Worm (Caenorhabditis elegans) whole organism, L3 larva: ENCODE data around the gene micu-1.

ENCODE experiments used
- R02D3.7 ChIP-seq: fragments of 150-350 bp; optimal IDR thresholded peaks from 2 replicates; lab custom pipeline; 2014; ENCODE audit warnings: missing biosample characterization, missing genetic modification characterization
- ZK546.5 ChIP-seq: sonication (generic microtip); optimal IDR thresholded peaks from 2 replicates; lab custom pipeline; 2017; ENCODE audit warnings: missing biosample characterization, missing genetic modification characterization
- ama-1 ChIP-seq: fragments of 150-350 bp; optimal IDR thresholded peaks from 2 replicates; lab custom pipeline; 2018
- ceh-28 ChIP-seq: fragments of 150-350 bp; optimal IDR thresholded peaks from 2 replicates; lab custom pipeline; 2014; ENCODE audit warnings: missing biosample characterization, missing genetic modification reagents, missing genetic modification characterization
- ceh-9 ChIP-seq: sonication (generic microtip); optimal IDR thresholded peaks from 2 replicates; lab custom pipeline; 2018; ENCODE audit warnings: missing biosample characterization, missing genetic modification characterization
- daf-12 ChIP-seq: fragments of 150-350 bp; optimal IDR thresholded peaks from 2 replicates; lab custom pipeline; 2014; ENCODE audit warnings: missing biosample characterization, missing genetic modification reagents, missing genetic modification characterization
- egl-27 ChIP-seq: sonication (generic microtip); optimal IDR thresholded peaks from 4 replicates; lab custom pipeline; 2017; ENCODE audit warnings: missing biosample characterization, missing genetic modification reagents, missing genetic modification characterization
- egl-5 ChIP-seq: fragments of 150-350 bp; optimal IDR thresholded peaks from 2 replicates; lab custom pipeline; 2017; ENCODE audit warnings: missing biosample characterization, missing genetic modification reagents, missing genetic modification characterization, inconsistent platforms
- elt-1 ChIP-seq: fragments of 150-350 bp; optimal IDR thresholded peaks from 2 replicates; lab custom pipeline; 2014; ENCODE audit warnings: missing biosample characterization, missing genetic modification characterization
- elt-2 ChIP-seq: sonication (generic microtip); optimal IDR thresholded peaks from 2 replicates; lab custom pipeline; 2016; ENCODE audit warnings: missing genetic modification reagents, mild to moderate bottlenecking, missing genetic modification characterization, missing compliant biosample characterization
- fkh-10 ChIP-seq: sonication (generic microtip); optimal IDR thresholded peaks from 2 replicates; lab custom pipeline; 2017; ENCODE audit warnings: missing biosample characterization, missing genetic modification reagents, missing genetic modification characterization
- fkh-2 ChIP-seq: fragments of 150-350 bp; optimal IDR thresholded peaks from 2 replicates; lab custom pipeline; 2014; ENCODE audit warnings: missing biosample characterization, missing genetic modification reagents, missing genetic modification characterization
- fos-1 ChIP-seq: fragments of 150-350 bp; optimal IDR thresholded peaks from 2 replicates; lab custom pipeline; 2014; ENCODE audit warnings: missing biosample characterization, missing genetic modification characterization
- hmg-11 ChIP-seq: sonication (generic microtip); optimal IDR thresholded peaks from 2 replicates; lab custom pipeline; 2016; ENCODE audit warnings: missing genetic modification characterization, missing compliant biosample characterization
- jun-1 ChIP-seq: fragments of 150-350 bp; optimal IDR thresholded peaks from 2 replicates; lab custom pipeline; 2014; ENCODE audit warnings: missing biosample characterization, missing genetic modification reagents, missing genetic modification characterization
- lin-15B ChIP-seq: fragments of 150-350 bp; optimal IDR thresholded peaks from 2 replicates; lab custom pipeline; 2014; ENCODE audit warnings: missing biosample characterization, missing genetic modification characterization
- lin-39 ChIP-seq: fragments of 150-350 bp; optimal IDR thresholded peaks from 2 replicates; lab custom pipeline; 2018; ENCODE audit warnings: missing biosample characterization, missing genetic modification reagents, missing genetic modification characterization
- mdl-1 ChIP-seq: fragments of 150-350 bp; optimal IDR thresholded peaks from 2 replicates; lab custom pipeline; 2014; ENCODE audit warnings: missing biosample characterization, missing genetic modification characterization
- mml-1 ChIP-seq: fragments of 150-350 bp; sonication (generic microtip); optimal IDR thresholded peaks from 3 replicates; lab custom pipeline; 2014; ENCODE audit warnings: missing biosample characterization, missing genetic modification characterization
- nfya-1 ChIP-seq: sonication (generic microtip); optimal IDR thresholded peaks from 2 replicates; lab custom pipeline; 2017; ENCODE audit warnings: missing genetic modification characterization, mild to moderate bottlenecking, missing compliant biosample characterization, antibody characterized with exemption, moderate library complexity; ENCODE audit not compliant: insufficient read depth
- nhr-11 ChIP-seq: fragments of 150-350 bp; optimal IDR thresholded peaks from 2 replicates; lab custom pipeline; 2014; ENCODE audit warnings: missing biosample characterization, missing genetic modification characterization
- nhr-12 ChIP-seq: fragments of 150-350 bp; optimal IDR thresholded peaks from 2 replicates; lab custom pipeline; 2014; ENCODE audit warnings: missing biosample characterization, missing genetic modification characterization
- nhr-23 ChIP-seq: fragments of 150-350 bp; optimal IDR thresholded peaks from 2 replicates; lab custom pipeline; 2014; ENCODE audit warnings: missing biosample characterization, missing genetic modification reagents, missing genetic modification characterization
- nhr-237 ChIP-seq: fragments of 150-350 bp; optimal IDR thresholded peaks from 2 replicates; lab custom pipeline; 2014; ENCODE audit warnings: missing biosample characterization, missing genetic modification characterization
- nhr-25 ChIP-seq: sonication (generic microtip); optimal IDR thresholded peaks from 2 replicates; lab custom pipeline; 2017; ENCODE audit warnings: missing biosample characterization, missing genetic modification characterization
- nhr-43 ChIP-seq: sonication (generic microtip); optimal IDR thresholded peaks from 2 replicates; lab custom pipeline; 2016; ENCODE audit warnings: mild to moderate bottlenecking, missing genetic modification characterization, missing compliant biosample characterization; ENCODE audit not compliant: poor library complexity, severe bottlenecking
- nhr-67 ChIP-seq: fragments of 150-350 bp; optimal IDR thresholded peaks from 2 replicates; lab custom pipeline; 2014; ENCODE audit warnings: missing biosample characterization, missing genetic modification characterization
- nhr-76 ChIP-seq: fragments of 150-350 bp; sonication (generic microtip); optimal IDR thresholded peaks from 5 replicates; lab custom pipeline; 2014; ENCODE audit warnings: missing biosample characterization, missing genetic modification characterization
- pha-4 ChIP-seq: fragments of 150-350 bp; optimal IDR thresholded peaks from 2 replicates; lab custom pipeline; 2014; ENCODE audit warnings: missing biosample characterization, missing genetic modification reagents, missing genetic modification characterization
- pqm-1 ChIP-seq: fragments of 150-350 bp; optimal IDR thresholded peaks from 2 replicates; lab custom pipeline; 2017; ENCODE audit warnings: missing biosample characterization, missing genetic modification characterization, inconsistent platforms
- sea-2 ChIP-seq: fragments of 150-350 bp; sonication (generic microtip); optimal IDR thresholded peaks from 4 replicates; lab custom pipeline; 2014; ENCODE audit warnings: missing biosample characterization, missing genetic modification reagents, missing genetic modification characterization
- skn-1 ChIP-seq: fragments of 150-350 bp; optimal IDR thresholded peaks from 2 replicates; lab custom pipeline; 2014; ENCODE audit warnings: missing biosample characterization, missing genetic modification characterization
- snpc-4 ChIP-seq: fragments of 150-350 bp; optimal IDR thresholded peaks from 2 replicates; lab custom pipeline; 2014; ENCODE audit warnings: missing biosample characterization, missing genetic modification characterization
- unc-39 ChIP-seq: sonication (generic microtip); optimal IDR thresholded peaks from 4 replicates; lab custom pipeline; 2017; ENCODE audit warnings: missing biosample characterization, missing genetic modification characterization
- ztf-11 ChIP-seq: fragments of 150-350 bp; optimal IDR thresholded peaks from 2 replicates; lab custom pipeline; 2014; ENCODE audit warnings: missing biosample characterization, missing genetic modification characterization
- ztf-4 ChIP-seq: fragments of 150-350 bp; optimal IDR thresholded peaks from 2 replicates; lab custom pipeline; 2014; ENCODE audit warnings: missing biosample characterization, missing genetic modification characterization

The micu-1 gene

DNA sequence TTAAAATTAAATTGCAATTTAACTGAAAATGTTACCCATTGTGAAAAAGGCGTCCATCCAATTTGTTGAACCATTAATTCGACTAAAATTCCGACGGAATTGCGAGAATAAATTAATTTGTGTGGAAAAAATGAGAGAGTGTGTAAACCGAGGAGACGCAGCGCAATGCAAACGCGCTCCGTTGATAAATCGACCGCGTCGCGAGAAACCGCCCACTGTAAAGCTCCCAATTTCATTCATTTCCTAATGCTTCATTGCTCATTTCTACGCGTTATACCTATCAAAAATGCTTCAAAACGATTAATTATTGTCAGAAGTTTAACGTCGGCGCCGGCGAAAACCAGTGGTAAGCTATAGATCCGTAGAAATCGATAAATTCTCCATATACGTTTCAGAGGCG is at the start of gene micu-1, which contains the start of gene Y67H2A.2:
TSS of gene micu-1 (plus strand) at position 181 of the 400 bp plus-strand sequence.
TSS of gene Y67H2A.2 (minus strand) at position 74 of the 400 bp plus-strand sequence.
- TF ChIP-seq daf-12 (tag; lab: Kevin White, UChicago) (no peak), nhr-23 (tag; lab: Kevin White, UChicago) (peak; percentile 61), nhr-25 (tag; lab: Kevin White, UChicago) (peak; percentile 60), sea-2 (GFP tag; lab: Kevin White, UChicago) (no peak), egl-27 (tag; lab: Kevin White, UChicago) (no peak), nhr-11 (no peak), snpc-4 (peak; percentile 58), nhr-67 (tag; lab: Kevin White, UChicago) (no peak), nhr-43 (tag; lab: Kevin White, UChicago) (no peak), elt-2 (tag; lab: Kevin White, UChicago) (peak; percentile 35), lin-39 (tag; lab: Kevin White, UChicago) (peak; percentile 69), R02D3.7 (tag; lab: Kevin White, UChicago) (peak; percentile 35), egl-5 (tag; lab: Kevin White, UChicago) (peak; percentile 68), pha-4 (peak; percentile 64), mdl-1 (tag; lab: Kevin White, UChicago) (no peak), fkh-10 (GFP tag; lab: Kevin White, UChicago) (peak; percentile 64), hmg-11 (peak; percentile 71), fos-1 (tag; lab: Kevin White, UChicago) (no peak), ceh-28 (tag; lab: Kevin White, UChicago) (peak; percentile 29), lin-15B (peak; percentile 90), pqm-1 (peak; percentile 20), nfya-1 (tag; lab: Kevin White, UChicago) (peak; percentile 80), ama-1 (peak; percentile 15)

DNA sequence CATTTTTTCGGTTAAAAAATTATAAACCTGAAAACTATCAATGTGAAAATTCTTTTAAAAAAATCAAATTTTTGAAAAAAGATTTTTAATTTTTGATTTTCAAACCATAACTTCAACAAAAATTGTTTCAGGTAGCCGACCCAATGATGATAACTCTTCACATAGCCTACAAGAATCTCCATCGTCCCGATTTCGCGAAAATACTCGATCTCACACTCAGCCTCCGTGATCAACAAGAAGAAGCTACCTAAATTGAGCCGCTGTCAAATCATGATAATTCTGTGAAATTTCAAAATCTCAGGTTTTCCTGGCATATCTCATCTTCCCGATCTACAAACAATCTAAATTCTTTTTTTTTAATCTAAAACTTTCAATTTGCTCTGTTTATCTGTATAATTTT is 47.5 kb upstream of the micu-1 start:
- TF ChIP-seq R02D3.7 (tag; lab: Kevin White, UChicago) (no peak), ama-1 (peak; percentile 33)

DNA sequence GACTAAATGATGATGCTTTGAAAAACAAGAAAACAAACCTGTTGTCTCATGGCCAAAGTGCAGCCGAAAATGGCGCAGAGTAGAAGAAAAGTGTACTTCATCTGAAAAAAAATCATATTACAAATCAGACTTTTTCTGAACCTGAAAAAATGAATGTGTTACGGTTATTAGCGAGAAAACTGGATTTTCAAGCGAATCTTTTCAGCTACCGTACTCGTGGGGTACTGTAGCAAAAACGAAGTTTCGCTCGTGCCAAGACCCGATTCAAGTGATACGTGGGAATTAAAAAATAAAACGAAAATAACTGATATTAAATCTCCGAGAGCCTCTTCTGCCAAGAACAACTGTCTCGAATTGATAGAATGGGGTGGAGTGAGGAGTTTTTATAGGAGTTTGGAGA is 45.5 kb upstream of the micu-1 start, which contains the start of gene ttr-51:
TSS of gene ttr-51 (minus strand) at position 101 of the 400 bp plus-strand sequence.
- TF ChIP-seq ceh-9 (tag; lab: Kevin White, UChicago) (no peak), elt-2 (tag; lab: Kevin White, UChicago) (peak; percentile 41), pqm-1 (peak; percentile 57)

DNA sequence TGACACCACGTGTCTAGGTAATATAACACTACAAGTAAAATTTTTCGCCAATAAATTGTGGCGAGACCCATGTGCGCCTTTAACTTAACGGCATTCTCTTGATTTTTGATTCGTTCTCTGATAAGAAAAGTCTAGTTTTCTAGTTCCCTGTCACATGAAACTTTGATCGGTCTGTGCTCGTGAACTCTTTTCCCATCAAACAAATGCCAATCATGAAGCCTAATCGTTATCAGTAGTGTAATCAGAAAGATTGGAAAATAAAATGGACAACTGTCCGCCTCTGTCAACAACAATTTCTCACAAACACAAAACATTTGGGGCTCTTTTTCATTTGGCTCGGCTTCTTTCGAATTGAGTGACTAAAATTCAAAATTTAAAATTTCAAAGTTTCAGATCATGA is 43.9 kb upstream of the micu-1 start, which contains the start of gene ttr-45:
TSS of gene ttr-45 (plus strand) at position 385 of the 400 bp plus-strand sequence.
- TF ChIP-seq ZK546.5 (tag; lab: Kevin White, UChicago) (no peak), fkh-2 (tag; lab: Kevin White, UChicago) (no peak), nhr-237 (tag; lab: Kevin White, UChicago) (no peak), elt-1 (tag; lab: Kevin White, UChicago) (no peak), daf-12 (tag; lab: Kevin White, UChicago) (no peak), nhr-76 (no peak), jun-1 (tag; lab: Kevin White, UChicago) (peak; percentile 61), snpc-4 (no peak), pha-4 (peak; percentile 52), ztf-4 (tag; lab: Kevin White, UChicago) (no peak), ztf-11 (tag; lab: Kevin White, UChicago) (no peak), mml-1 (no peak), nfya-1 (tag; lab: Kevin White, UChicago) (peak; percentile 24), nhr-11 (no peak), ama-1 (no peak), nhr-43 (tag; lab: Kevin White, UChicago) (no peak), nhr-12 (tag; lab: Kevin White, UChicago) (no peak), pqm-1 (peak; percentile 92), ceh-28 (tag; lab: Kevin White, UChicago) (no peak), elt-2 (tag; lab: Kevin White, UChicago) (peak; percentile 98), nhr-25 (tag; lab: Kevin White, UChicago) (no peak), lin-39 (tag; lab: Kevin White, UChicago) (peak; percentile 5), ceh-9 (tag; lab: Kevin White, UChicago) (no peak), hmg-11 (no peak), skn-1 (no peak), unc-39 (tag; lab: Kevin White, UChicago) (no peak), egl-5 (tag; lab: Kevin White, UChicago) (peak; percentile 73), fos-1 (tag; lab: Kevin White, UChicago) (no peak)
- TF ChIP-seq, all 47 proteins: peak for 7
